Fruit fly (Drosophila melanogaster) whole organism, pupa: ENCODE data around the gene kek5.

Experiments
- CG14655 ChIP-seq: fragments of 200-800 bp; sonication (Bioruptor generic); optimal IDR thresholded peaks from 3 replicates; lab custom pipeline; 2017; ENCODE audit warnings: mild to moderate bottlenecking, missing biosample characterization, missing genetic modification reagents, missing genetic modification characterization
- CG9948 ChIP-seq: fragments of 200-800 bp; sonication (Bioruptor generic); optimal IDR thresholded peaks from 2 replicates; lab custom pipeline; 2018; ENCODE audit warnings: missing biosample characterization, mild to moderate bottlenecking, missing genetic modification characterization, moderate library complexity
- EcR ChIP-seq: fragments of 200-800 bp; sonication (Bioruptor generic); optimal IDR thresholded peaks from 3 replicates; lab custom pipeline; 2019; ENCODE audit warnings: missing biosample characterization, missing genetic modification characterization, mild to moderate bottlenecking, moderate library complexity, missing genetic modification reagents

DNA sequence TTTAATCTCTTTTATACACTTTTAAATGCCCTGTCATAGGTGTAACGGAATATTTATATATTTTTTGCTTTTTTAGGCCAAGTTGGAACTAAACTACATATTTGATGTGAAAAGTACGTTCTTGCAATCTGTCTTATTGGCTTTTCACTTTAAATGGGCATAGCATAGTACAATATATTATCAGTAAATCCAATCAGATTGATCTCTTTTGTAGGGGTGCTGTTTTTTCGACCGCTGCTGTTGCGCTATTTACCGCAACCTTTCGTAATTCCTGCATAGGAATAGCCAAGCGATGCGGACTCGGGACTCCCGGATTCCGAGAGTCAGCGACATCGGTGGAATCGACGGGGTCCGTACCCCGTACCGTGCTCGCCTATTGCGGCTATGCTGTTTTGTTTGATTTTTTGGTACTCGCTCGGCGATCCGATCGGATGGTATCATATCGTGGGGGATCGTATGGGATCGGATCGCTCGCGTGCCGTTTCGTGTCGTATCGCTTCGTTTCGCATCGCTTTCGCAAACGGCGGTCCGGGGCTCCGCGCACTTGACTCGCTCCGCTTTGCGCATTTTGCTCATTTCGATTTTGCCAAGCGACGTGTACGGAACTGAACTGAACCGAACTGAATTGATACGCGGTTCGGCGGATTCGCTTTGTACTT lies 144.9 kb downstream of the kek5 start:
- TF ChIP-seq CG9948 (tag; lab: Kevin White, UChicago) (no peak), EcR (GFP tag; lab: Kevin White, UChicago) (peak; percentile 35), CG14655 (GFP tag; lab: Kevin White, UChicago) (no peak)
